Worm (Caenorhabditis elegans): Measurements from ENCODE around the gene R02F11.11.
A peak's percentile ranks its signal among the peaks of the same experiment; 100 is the strongest.

The R02F11.11 gene

ce11 chrV:4754123-4754522 lies 37.5 kb upstream of the R02F11.11 start, which contains the start of gene hil-4 (continued):
- TF ChIP-seq mel-28 (tag; optimal IDR thresholded peaks at IDR 0.05; ENCODE audit: borderline replicate concordance), result no peak
- no peak for TF ChIP-seq zim-3 (tag; optimal IDR thresholded peaks at IDR 0.05)
- TF ChIP-seq F49E8.2 (tag; optimal IDR thresholded peaks at IDR 0.05; ENCODE audit: insufficient read depth), result no peak
- peak; percentile 53 for TF ChIP-seq lin-54 (GFP tag; optimal IDR thresholded peaks at IDR 0.05)
- TF ChIP-seq lin-40 (tag; optimal IDR thresholded peaks at IDR 0.05), result no peak
- no peak for TF ChIP-seq bed-1 (GFP tag; IDR thresholded peaks at IDR 0.05)
- TF ChIP-seq Y53F4B.3 (GFP tag; IDR thresholded peaks at IDR 0.05), result no peak
- no peak for TF ChIP-seq rec-8 (tag; optimal IDR thresholded peaks at IDR 0.05)
- no peak for TF ChIP-seq ceh-100 (GFP tag; IDR thresholded peaks at IDR 0.05)

ce11 chrV:4754684-4755211 lies 36.9 kb upstream of the R02F11.11 start:
- peak; percentile 87 for TF ChIP-seq zfh-2 (GFP tag; conservative IDR thresholded peaks at IDR 0.05)
- TF ChIP-seq ZK185.1 (tag; optimal IDR thresholded peaks at IDR 0.05; ENCODE audit: poor library complexity, severe bottlenecking), result no peak
- peak; percentile 71 for TF ChIP-seq Y79H2A.3 (GFP tag; conservative IDR thresholded peaks at IDR 0.05)
- TF ChIP-seq C17E4.6 (GFP tag; IDR thresholded peaks at IDR 0.05), result 0 out of 2 replicates have a peak, but pooled peaks have one; percentile 13
- 0 out of 2 replicates have a peak, but pooled peaks have one; percentile 41 for TF ChIP-seq Y95B8A.8 (GFP tag; IDR thresholded peaks at IDR 0.05)
- no peak for TF ChIP-seq T26A5.8 (tag; optimal IDR thresholded peaks at IDR 0.05)
- peak; percentile 39; the same call in 1 of the 2 replicates for TF ChIP-seq Y53G8AR.9 (GFP tag; conservative IDR thresholded peaks at IDR 0.05)
- no peak for TF ChIP-seq snpc-3.4 (tag; optimal IDR thresholded peaks at IDR 0.05)
- TF ChIP-seq F39B2.1 (GFP tag; IDR thresholded peaks at IDR 0.05), result 0 out of 2 replicates have a peak, but pooled peaks have one; percentile 54
- peak; percentile 84 for TF ChIP-seq egrh-3 (GFP tag; IDR thresholded peaks at IDR 0.05)

DNA sequence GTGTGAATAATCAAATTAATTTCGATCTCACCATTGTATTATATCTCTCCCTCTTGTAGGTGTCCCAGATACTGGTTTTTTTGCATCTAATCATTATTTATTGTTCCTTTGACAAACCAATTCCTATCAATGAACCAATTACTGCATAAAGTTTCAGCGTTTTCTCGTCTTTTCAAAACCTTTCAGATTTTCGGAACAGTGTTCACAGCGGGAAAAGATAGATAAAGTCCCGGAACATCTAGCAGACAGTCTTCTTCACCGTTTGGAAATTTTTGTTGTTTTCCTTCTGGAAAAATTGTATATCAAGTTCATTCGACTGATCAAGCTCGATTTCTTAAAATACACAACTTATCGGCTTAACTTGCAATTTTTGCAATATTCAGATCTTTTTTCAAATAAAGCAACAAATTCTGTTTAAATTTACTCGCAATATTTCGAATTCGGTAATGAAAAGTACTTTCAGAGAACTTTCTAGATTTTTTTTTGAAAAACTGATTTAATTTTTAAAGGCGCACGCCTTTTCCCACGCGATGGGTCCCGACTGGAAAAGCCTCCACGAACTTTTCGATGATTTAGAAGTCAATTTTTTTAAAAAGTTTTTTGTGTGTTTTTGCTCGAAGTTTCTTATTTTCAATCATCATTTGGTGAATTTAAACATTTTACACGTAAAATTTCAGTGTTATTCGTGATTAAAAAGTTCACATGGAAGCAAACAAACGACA lies 36.2 kb upstream of the R02F11.11 start, which contains the start of gene pgl-3:
Gene pgl-3 (plus strand): TSS at position 672 of the 722 bp plus-strand sequence.
- no peak for TF ChIP-seq cebp-2 (GFP tag; IDR thresholded peaks at IDR 0.05)
- no peak for TF ChIP-seq bed-2 (GFP tag; IDR thresholded peaks at IDR 0.05)
- TF ChIP-seq mel-28 (tag; optimal IDR thresholded peaks at IDR 0.05; ENCODE audit: borderline replicate concordance), result no peak
- TF ChIP-seq F52B5.7 (tag; optimal IDR thresholded peaks at IDR 0.05), result no peak
- TF ChIP-seq attf-3 (GFP tag; conservative IDR thresholded peaks at IDR 0.05), result no peak
- TF ChIP-seq T26A5.8 (tag; optimal IDR thresholded peaks at IDR 0.05), result no peak
- TF ChIP-seq hlh-26 (GFP tag; conservative IDR thresholded peaks at IDR 0.05), result no peak
- no peak for TF ChIP-seq attf-5 (GFP tag; optimal IDR thresholded peaks at IDR 0.05)
- no peak for TF ChIP-seq ceh-40 (GFP tag; IDR thresholded peaks at IDR 0.05)
- no peak for TF ChIP-seq ztf-6 (GFP tag; IDR thresholded peaks at IDR 0.05)
- peak; percentile 42; the same call in 1 of the 2 replicates for TF ChIP-seq Y56A3A.18 (GFP tag; IDR thresholded peaks at IDR 0.05)
- no peak for TF ChIP-seq athp-1 (tag; optimal IDR thresholded peaks at IDR 0.05)
- no peak for TF ChIP-seq nhr-120 (GFP tag; IDR thresholded peaks at IDR 0.05)
- TF ChIP-seq mes-4 (tag; optimal IDR thresholded peaks at IDR 0.05), result no peak
- TF ChIP-seq Y95B8A.8 (GFP tag; IDR thresholded peaks at IDR 0.05), result peak; percentile 90; the same call in 1 of the 2 replicates
- peak; percentile 56 for TF ChIP-seq F49E8.2 (tag; optimal IDR thresholded peaks at IDR 0.05; ENCODE audit: insufficient read depth)
- peak; percentile 76; the same call in 1 of the 2 replicates for TF ChIP-seq Y53G8AR.9 (GFP tag; conservative IDR thresholded peaks at IDR 0.05)
- TF ChIP-seq efl-1 (GFP tag; optimal IDR thresholded peaks at IDR 0.05), result peak; percentile 47
- no peak for TF ChIP-seq lir-1 (GFP tag; conservative IDR thresholded peaks at IDR 0.05)
- TF ChIP-seq lin-26 (GFP tag; IDR thresholded peaks at IDR 0.05), result peak; percentile 60; the same call in 1 of the 2 replicates
- peak; percentile 52 for TF ChIP-seq lin-54 (GFP tag; optimal IDR thresholded peaks at IDR 0.05)
- no peak for TF ChIP-seq ccch-3 (GFP tag; optimal IDR thresholded peaks at IDR 0.05)
- TF ChIP-seq D2030.7 (GFP tag; IDR thresholded peaks at IDR 0.05), result peak; percentile 77
- no peak for TF ChIP-seq let-607 (tag; optimal IDR thresholded peaks at IDR 0.05)
- TF ChIP-seq tlf-1 (GFP tag; optimal IDR thresholded peaks at IDR 0.05), result peak; percentile 48
- no peak for TF ChIP-seq ceh-27 (GFP tag; optimal IDR thresholded peaks at IDR 0.05)
- no peak for TF ChIP-seq egrh-3 (GFP tag; IDR thresholded peaks at IDR 0.05)
- TF ChIP-seq aptf-2 (GFP tag; conservative IDR thresholded peaks at IDR 0.05), result no peak
- no peak for TF ChIP-seq B0035.1 (tag; optimal IDR thresholded peaks at IDR 0.05)
- no peak for TF ChIP-seq nhr-27 (tag; optimal IDR thresholded peaks at IDR 0.05)
